Fruit fly (Drosophila melanogaster) whole organism, pupa: ENCODE results near the gene Sodh1.

Source experiments
- CG10348 ChIP-seq: fragments of 200-800 bp; sonication (Bioruptor generic); IDR thresholded peaks from 2 replicates; pipeline ENCODE4 v1.3.6; 2022; ENCODE audit warnings: missing biosample characterization, missing genetic modification characterization
- Pif1B ChIP-seq: fragments of 200-800 bp; sonication (Bioruptor generic); optimal IDR thresholded peaks from 3 replicates; lab custom pipeline; 2016; ENCODE audit warnings: missing biosample characterization, missing genetic modification characterization

DNA sequence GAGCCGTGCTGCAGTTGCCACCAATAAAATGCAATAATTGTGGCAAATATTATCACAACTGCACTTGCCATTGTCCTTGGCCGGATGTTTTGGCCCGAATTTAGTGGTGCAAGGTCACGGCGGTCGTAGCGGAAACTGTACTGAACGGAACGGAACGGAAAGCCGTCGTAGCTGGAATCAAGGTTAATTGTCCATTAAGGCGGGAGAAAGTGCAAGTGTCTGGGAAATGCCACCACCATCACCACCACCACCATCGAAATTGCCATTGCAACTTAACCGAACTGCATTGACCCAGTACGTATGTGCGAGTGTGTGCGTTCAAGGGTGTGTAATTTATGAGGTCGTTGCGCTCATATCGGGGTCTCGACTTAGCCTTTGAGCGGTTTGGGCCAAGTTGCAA lies 45.2 kb upstream of the Sodh1 start:
- TF ChIP-seq CG10348 (no peak), Pif1B (GFP tag; lab: Kevin White, UChicago) (no peak)
